Fruit fly (Drosophila melanogaster) whole organism, embryonic: ENCODE measurements around the gene MsR1.

Experiments
- Abd-B ChIP-seq: fragments of 200-800 bp; sonication (Bioruptor generic); optimal IDR thresholded peaks from 2 replicates; lab custom pipeline; 2018; ENCODE audit warnings: missing biosample characterization, mild to moderate bottlenecking, missing genetic modification characterization, moderate library complexity
- Antp ChIP-seq: fragments of 200-800 bp; sonication (Bioruptor generic); optimal IDR thresholded peaks from 3 replicates; lab custom pipeline; 2016; ENCODE audit warnings: missing biosample characterization, missing genetic modification characterization
- BEAF-32 ChIP-seq: fragments of 200-800 bp; sonication (Bioruptor generic); optimal IDR thresholded peaks from 3 replicates; lab custom pipeline; 2017; ENCODE audit warnings: missing biosample characterization, missing genetic modification characterization, mild to moderate bottlenecking, moderate library complexity, missing genetic modification reagents
- CG1024 ChIP-seq: fragments of 200-800 bp; sonication (Bioruptor generic); IDR thresholded peaks from 2 replicates; pipeline ENCODE4 v1.3.6; 2022; ENCODE audit warnings: missing biosample characterization, missing genetic modification characterization
- CG10274 ChIP-seq: fragments of 200-800 bp; sonication (Bioruptor generic); optimal IDR thresholded peaks from 3 replicates; lab custom pipeline; 2017; ENCODE audit warnings: missing biosample characterization, mild to moderate bottlenecking, missing genetic modification characterization
- CG13894 ChIP-seq: fragments of 200-800 bp; sonication (Bioruptor generic); optimal IDR thresholded peaks from 3 replicates; lab custom pipeline; 2018; ENCODE audit warnings: missing biosample characterization, mild to moderate bottlenecking, missing genetic modification characterization, moderate library complexity
- CG14667 ChIP-seq: fragments of 200-800 bp; sonication (Bioruptor generic); IDR thresholded peaks from 2 replicates; pipeline ENCODE4 v1.3.6; 2022; ENCODE audit warnings: missing biosample characterization, missing genetic modification characterization
- CG15514 ChIP-seq: fragments of 200-800 bp; sonication (Bioruptor generic); optimal IDR thresholded peaks from 3 replicates; lab custom pipeline; 2017; ENCODE audit warnings: missing biosample characterization, missing genetic modification characterization, mild to moderate bottlenecking, moderate library complexity, missing genetic modification reagents
- CG16779 ChIP-seq: fragments of 200-800 bp; sonication (Bioruptor generic); IDR thresholded peaks from 2 replicates; pipeline ENCODE4 v1.3.6; 2022; ENCODE audit warnings: missing biosample characterization, missing genetic modification characterization
- CG17186 ChIP-seq: fragments of 200-800 bp; sonication (Bioruptor generic); optimal IDR thresholded peaks from 3 replicates; lab custom pipeline; 2017; ENCODE audit warnings: missing biosample characterization, missing genetic modification reagents, missing genetic modification characterization
- CG17361 ChIP-seq: fragments of 200-800 bp; sonication (Bioruptor generic); IDR thresholded peaks from 3 replicates; pipeline ENCODE4 v1.3.6; 2022; ENCODE audit warnings: missing biosample characterization, missing genetic modification characterization
- CG17612 ChIP-seq: fragments of 200-800 bp; sonication (Bioruptor generic); IDR thresholded peaks from 2 replicates; pipeline ENCODE4 v1.3.6; 2022; ENCODE audit warnings: missing biosample characterization, missing genetic modification characterization
- CG17829 ChIP-seq: fragments of 200-800 bp; optimal IDR thresholded peaks from 2 replicates; lab custom pipeline; 2019; ENCODE audit warnings: missing biosample characterization, mild to moderate bottlenecking, missing genetic modification characterization, moderate library complexity
- CG17912 ChIP-seq: fragments of 200-800 bp; sonication (Bioruptor generic); optimal IDR thresholded peaks from 2 replicates; lab custom pipeline; 2018; ENCODE audit warnings: missing biosample characterization, mild to moderate bottlenecking, missing genetic modification characterization
- CG2116 ChIP-seq: fragments of 200-800 bp; sonication (Bioruptor generic); optimal IDR thresholded peaks from 3 replicates; lab custom pipeline; 2018; ENCODE audit warnings: missing biosample characterization, mild to moderate bottlenecking, missing genetic modification characterization
- CG2712 ChIP-seq: fragments of 200-800 bp; optimal IDR thresholded peaks from 3 replicates; lab custom pipeline; 2019; ENCODE audit warnings: missing biosample characterization, mild to moderate bottlenecking, missing genetic modification characterization, moderate library complexity
- CG34376 ChIP-seq: fragments of 200-800 bp; sonication (Bioruptor generic); optimal IDR thresholded peaks from 2 replicates; lab custom pipeline; 2018; ENCODE audit warnings: missing biosample characterization, mild to moderate bottlenecking, missing genetic modification characterization
- CG4424 ChIP-seq: fragments of 200-800 bp; sonication (Bioruptor generic); optimal IDR thresholded peaks from 3 replicates; lab custom pipeline; 2016; ENCODE audit warnings: missing biosample characterization, missing genetic modification characterization
- CG7839 ChIP-seq: fragments of 200-800 bp; sonication (Bioruptor generic); optimal IDR thresholded peaks from 3 replicates; lab custom pipeline; 2018; ENCODE audit warnings: missing biosample characterization, mild to moderate bottlenecking, missing genetic modification characterization, moderate library complexity
- CG7987 ChIP-seq: fragments of 200-800 bp; sonication (Bioruptor generic); optimal IDR thresholded peaks from 2 replicates; lab custom pipeline; 2018; ENCODE audit warnings: missing biosample characterization, mild to moderate bottlenecking, missing genetic modification characterization, moderate library complexity
- CG8765 ChIP-seq: fragments of 200-800 bp; sonication (Bioruptor generic); IDR thresholded peaks from 2 replicates; pipeline ENCODE4 v1.3.6; 2022; ENCODE audit warnings: missing biosample characterization, missing genetic modification characterization
- Dad ChIP-seq: fragments of 200-800 bp; sonication (Bioruptor generic); optimal IDR thresholded peaks from 3 replicates; lab custom pipeline; 2016; ENCODE audit warnings: missing biosample characterization, missing genetic modification characterization
- Deaf1 ChIP-seq: fragments of 200-800 bp; optimal IDR thresholded peaks from 3 replicates; lab custom pipeline; 2019; ENCODE audit warnings: missing biosample characterization, mild to moderate bottlenecking, missing genetic modification characterization, moderate library complexity
- Doc3 ChIP-seq: fragments of 200-800 bp; sonication (Bioruptor generic); IDR thresholded peaks from 3 replicates; pipeline ENCODE4 v1.3.6; 2022; ENCODE audit warnings: missing biosample characterization, missing genetic modification characterization; ENCODE audit not compliant: partially characterized antibody
- Fer1 ChIP-seq: fragments of 200-800 bp; sonication (Bioruptor generic); optimal IDR thresholded peaks from 2 replicates; lab custom pipeline; 2017; ENCODE audit warnings: missing biosample characterization, mild to moderate bottlenecking, missing genetic modification characterization
- NFAT ChIP-seq: fragments of 200-800 bp; sonication (Bioruptor generic); IDR thresholded peaks from 2 replicates; pipeline ENCODE4 v1.3.6; 2022; ENCODE audit warnings: missing biosample characterization, missing genetic modification characterization
- Pdp1 ChIP-seq, 2 experiments: fragments of 200-800 bp; sonication (Bioruptor generic); optimal IDR thresholded peaks; 3 replicates each; lab custom pipeline; 2016; ENCODE audit warnings: missing biosample characterization in 2 of 2, missing genetic modification characterization in 2 of 2, mild to moderate bottlenecking in 1 of 2, moderate library complexity in 1 of 2
- Spps ChIP-seq: fragments of 200-800 bp; sonication (Bioruptor generic); optimal IDR thresholded peaks from 2 replicates; lab custom pipeline; 2018; ENCODE audit warnings: missing biosample characterization, mild to moderate bottlenecking, missing genetic modification characterization
- ab ChIP-seq: fragments of 200-800 bp; sonication (Bioruptor generic); optimal IDR thresholded peaks from 2 replicates; lab custom pipeline; 2016; ENCODE audit warnings: missing biosample characterization, missing genetic modification characterization
- az2 ChIP-seq: fragments of 200-800 bp; sonication (Bioruptor generic); optimal IDR thresholded peaks from 3 replicates; lab custom pipeline; 2016; ENCODE audit warnings: missing biosample characterization, missing genetic modification characterization
- cad ChIP-seq: fragments of >200 bp; optimal IDR thresholded peaks from 2 replicates; lab custom pipeline; 2017; ENCODE audit warnings: missing biosample characterization, missing genetic modification characterization
- chinmo ChIP-seq: fragments of 200-800 bp; sonication (Bioruptor generic); IDR thresholded peaks from 4 replicates; pipeline ENCODE4 v1.3.6; 2022; ENCODE audit warnings: missing biosample characterization, missing genetic modification characterization; ENCODE audit not compliant: partially characterized antibody
- dmrt99B ChIP-seq: fragments of 200-800 bp; sonication (Bioruptor generic); optimal IDR thresholded peaks from 2 replicates; lab custom pipeline; 2018; ENCODE audit warnings: missing biosample characterization, mild to moderate bottlenecking, missing genetic modification characterization, moderate library complexity
- fd102C ChIP-seq: fragments of 200-800 bp; sonication (Bioruptor generic); optimal IDR thresholded peaks from 2 replicates; lab custom pipeline; 2018; ENCODE audit warnings: missing biosample characterization, mild to moderate bottlenecking, missing genetic modification characterization, moderate library complexity
- gcm2 ChIP-seq: fragments of 200-800 bp; sonication (Bioruptor generic); optimal IDR thresholded peaks from 2 replicates; lab custom pipeline; 2016; ENCODE audit warnings: missing biosample characterization, missing genetic modification characterization
- ind ChIP-seq: fragments of 200-800 bp; sonication (Bioruptor generic); optimal IDR thresholded peaks from 3 replicates; lab custom pipeline; 2016; ENCODE audit warnings: missing biosample characterization, missing genetic modification characterization
- kay ChIP-seq: fragments of 200-800 bp; sonication (Bioruptor generic); optimal IDR thresholded peaks from 2 replicates; lab custom pipeline; 2016; ENCODE audit warnings: missing biosample characterization, missing genetic modification characterization
- lov ChIP-seq, 2 experiments: fragments of 200-800 bp in 1 of 2; fragments of >200 bp in 1 of 2; sonication (Bioruptor generic) in 1 of 2; IDR thresholded peaks in 1 of 2; optimal IDR thresholded peaks in 1 of 2; 2 replicates in 1 of 2; 3 replicates in 1 of 2; pipeline versions ENCODE4 v1.3.6 to Lab custom; 2017 to 2022; ENCODE audit warnings: missing biosample characterization in 1 of 2, missing genetic modification characterization in 1 of 2
- mirr ChIP-seq: fragments of 200-800 bp; sonication (Bioruptor generic); optimal IDR thresholded peaks from 3 replicates; lab custom pipeline; 2018; ENCODE audit warnings: missing biosample characterization, mild to moderate bottlenecking, missing genetic modification characterization
- odd ChIP-seq: fragments of 200-800 bp; sonication (Bioruptor generic); optimal IDR thresholded peaks from 2 replicates; lab custom pipeline; 2017; ENCODE audit warnings: missing biosample characterization, mild to moderate bottlenecking, missing genetic modification characterization
- p53 ChIP-seq: fragments of 200-800 bp; sonication (Bioruptor generic); optimal IDR thresholded peaks from 2 replicates; lab custom pipeline; 2016; ENCODE audit warnings: missing biosample characterization, missing genetic modification characterization
- rib ChIP-seq: fragments of 200-800 bp; sonication (Bioruptor generic); IDR thresholded peaks from 2 replicates; pipeline ENCODE4 v1.3.6; 2022; ENCODE audit warnings: missing biosample characterization, missing genetic modification characterization
- schlank ChIP-seq: fragments of 200-800 bp; sonication (Bioruptor generic); optimal IDR thresholded peaks from 2 replicates; lab custom pipeline; 2018; ENCODE audit warnings: missing biosample characterization, mild to moderate bottlenecking, missing genetic modification characterization
- shn ChIP-seq: fragments of 200-800 bp; sonication (Bioruptor generic); optimal IDR thresholded peaks from 3 replicates; lab custom pipeline; 2016; ENCODE audit warnings: missing biosample characterization, missing genetic modification characterization
- slbo ChIP-seq: fragments of 200-800 bp; sonication (Bioruptor generic); IDR thresholded peaks from 2 replicates; pipeline ENCODE4 v1.3.6; 2022; ENCODE audit warnings: missing biosample characterization, missing genetic modification characterization
- sob ChIP-seq: fragments of 200-800 bp; sonication (Bioruptor generic); IDR thresholded peaks from 2 replicates; pipeline ENCODE4 v1.3.6; 2022; ENCODE audit warnings: missing biosample characterization, missing genetic modification characterization
- trem ChIP-seq: fragments of 200-800 bp; optimal IDR thresholded peaks from 3 replicates; lab custom pipeline; 2019; ENCODE audit warnings: missing biosample characterization, mild to moderate bottlenecking, missing genetic modification characterization, moderate library complexity
- ttk ChIP-seq: fragments of 200-800 bp; sonication (Bioruptor generic); IDR thresholded peaks from 2 replicates; pipeline ENCODE4 v2.1.2; 2022; ENCODE audit warnings: missing biosample characterization, missing genetic modification characterization
- vfl ChIP-seq: fragments of 200-800 bp; sonication (Bioruptor generic); optimal IDR thresholded peaks from 2 replicates; lab custom pipeline; 2016; ENCODE audit warnings: missing biosample characterization, missing genetic modification characterization
- zf30C ChIP-seq: fragments of 200-800 bp; sonication (Bioruptor generic); optimal IDR thresholded peaks from 3 replicates; lab custom pipeline; 2018; ENCODE audit warnings: missing biosample characterization, mild to moderate bottlenecking, missing genetic modification characterization

MsR1 gene

DNA sequence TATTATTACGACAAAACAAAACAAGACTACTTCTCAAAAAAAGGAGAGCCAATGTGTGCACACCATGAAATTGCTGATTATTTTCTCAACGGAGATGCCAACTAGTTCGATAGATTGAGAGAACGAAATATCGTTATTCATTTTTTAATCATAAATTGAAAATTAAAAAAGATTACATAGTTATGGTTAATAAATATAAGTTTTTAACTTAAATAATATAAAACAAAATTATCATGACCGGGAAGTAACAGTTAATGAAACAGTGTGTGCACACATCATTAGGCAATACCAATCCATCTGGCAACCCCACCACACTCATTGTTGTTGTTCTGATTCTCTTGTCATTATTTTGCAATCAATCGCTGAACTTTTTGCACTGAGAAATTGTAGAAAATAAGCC, 49.4 kb downstream of the MsR1 start, which contains the start of the genes CG1317 and CG8993 (continued):
- no peak for TF ChIP-seq vfl (GFP tag; lab: Kevin White, UChicago)
- TF ChIP-seq CG17186 (GFP tag; lab: Kevin White, UChicago): peak; percentile 25
- peak; percentile 74; the same call in 2 of the 3 replicates for TF ChIP-seq CG17361
- TF ChIP-seq Antp (GFP tag; lab: Kevin White, UChicago): no peak
- no peak for TF ChIP-seq zf30C (GFP tag; lab: Kevin White, UChicago)
- no peak for TF ChIP-seq CG10274 (GFP tag; lab: Kevin White, UChicago)
- peak; percentile 80 for TF ChIP-seq CG17829 (tag; lab: Kevin White, UChicago)
- TF ChIP-seq CG7987 (GFP tag; lab: Kevin White, UChicago): no peak
- TF ChIP-seq trem: peak; percentile 98
- TF ChIP-seq CG8765: 0 out of 2 replicates have a peak, but pooled peaks have one; percentile 45
- TF ChIP-seq CG7839: peak; percentile 38
- no peak for TF ChIP-seq Pdp1 (GFP tag; optimal IDR thresholded peaks at IDR 0.05; lab: Kevin White, UChicago)
- 0 out of 2 replicates have a peak, but pooled peaks have one; percentile 36 for TF ChIP-seq rib
- no peak for TF ChIP-seq CG16779 (GFP tag; lab: Robert Waterston, UW)
- TF ChIP-seq CG17612 (GFP tag; lab: Robert Waterston, UW): no peak
- TF ChIP-seq CG2712 (tag; lab: Kevin White, UChicago): peak; percentile 76
- TF ChIP-seq fd102C (GFP tag; lab: Kevin White, UChicago): no peak
- no peak for TF ChIP-seq CG1024 (GFP tag; lab: Robert Waterston, UW)
- no peak for TF ChIP-seq mirr
- TF ChIP-seq slbo (GFP tag; lab: Robert Waterston, UW): peak; percentile 81
- TF ChIP-seq BEAF-32 (GFP tag; lab: Kevin White, UChicago): peak; percentile 77
- peak; percentile 67 for TF ChIP-seq ind
- TF ChIP-seq Doc3: peak; percentile 49; the same call in 2 of the 3 replicates
- no peak for TF ChIP-seq lov (optimal IDR thresholded peaks at IDR 0.05; lab: Kevin White, UChicago)
- no peak for TF ChIP-seq lov (GFP tag; IDR thresholded peaks at IDR 0.05; lab: Robert Waterston, UW)
- TF ChIP-seq Spps (tag; lab: Kevin White, UChicago): peak; percentile 36
- peak; percentile 56 for TF ChIP-seq CG2116 (GFP tag; lab: Kevin White, UChicago)
- TF ChIP-seq gcm2 (GFP tag; lab: Kevin White, UChicago): no peak
- TF ChIP-seq shn: no peak
- TF ChIP-seq kay: peak; percentile 17
- no peak for TF ChIP-seq ttk (GFP tag; lab: Robert Waterston, UW)
- TF ChIP-seq CG15514: peak; percentile 97
- peak; percentile 30 for TF ChIP-seq Fer1 (GFP tag; lab: Kevin White, UChicago)
- TF ChIP-seq CG17912 (GFP tag; lab: Kevin White, UChicago): no peak
- no peak for TF ChIP-seq Deaf1 (tag; lab: Kevin White, UChicago)
- TF ChIP-seq NFAT: no peak
- TF ChIP-seq cad (GFP tag; lab: Kevin White, UChicago): no peak
- TF ChIP-seq odd: no peak
- peak; percentile 24 for TF ChIP-seq CG13894 (tag; lab: Kevin White, UChicago)
- TF ChIP-seq dmrt99B (tag; lab: Kevin White, UChicago): peak; percentile 19
- no peak for TF ChIP-seq ab (GFP tag; lab: Kevin White, UChicago)
- peak; percentile 58 for TF ChIP-seq sob
- no peak for TF ChIP-seq p53
- peak; percentile 37 for TF ChIP-seq az2 (GFP tag; lab: Kevin White, UChicago)
- TF ChIP-seq CG34376 (GFP tag; lab: Kevin White, UChicago): peak; percentile 8
- peak; percentile 64 for TF ChIP-seq Abd-B (GFP tag; lab: Kevin White, UChicago)
- TF ChIP-seq CG4424 (GFP tag; lab: Kevin White, UChicago): peak; percentile 57
- TF ChIP-seq CG14667 (GFP tag; lab: Robert Waterston, UW): no peak
- no peak for TF ChIP-seq schlank (tag; lab: Kevin White, UChicago)
- 0 out of 4 replicates have a peak, but pooled peaks have one; percentile 22 for TF ChIP-seq chinmo (GFP tag; lab: Robert Waterston, UW)
- TF ChIP-seq Dad (GFP tag; lab: Kevin White, UChicago): no peak
